Worm (Caenorhabditis elegans): Measurements from ENCODE around the gene phf-15.

ce11 chrIII:3278610-3279009 lies 44.0 kb upstream of the phf-15 start, which contains the start of gene Y53G8AM.8:
- no peak for TF ChIP-seq mdl-1 (tag; optimal IDR thresholded peaks at IDR 0.05)
- no peak for TF ChIP-seq egl-27 (tag; optimal IDR thresholded peaks at IDR 0.05)
- no peak for TF ChIP-seq sma-3 (GFP tag; optimal IDR thresholded peaks at IDR 0.05)
- TF ChIP-seq ceh-16 (tag; optimal IDR thresholded peaks at IDR 0.05): no peak
- TF ChIP-seq unc-62 (GFP tag; optimal IDR thresholded peaks at IDR 0.05): no peak
- TF ChIP-seq unc-55 (GFP tag; optimal IDR thresholded peaks at IDR 0.05): no peak
- TF ChIP-seq nhr-12 (tag; optimal IDR thresholded peaks at IDR 0.05): no peak
- TF ChIP-seq nhr-77 (tag; optimal IDR thresholded peaks at IDR 0.05): no peak
- no peak for TF ChIP-seq aly-2 (tag; optimal IDR thresholded peaks at IDR 0.05)
- TF ChIP-seq nhr-237 (tag; optimal IDR thresholded peaks at IDR 0.05): no peak
- no peak for TF ChIP-seq snpc-4 (tag; optimal IDR thresholded peaks at IDR 0.05)
- TF ChIP-seq elt-3 (tag; optimal IDR thresholded peaks at IDR 0.05): no peak
- no peak for TF ChIP-seq ztf-4 (tag; optimal IDR thresholded peaks at IDR 0.05)

All from whole organism, L2 larva.